Fruit fly (Drosophila melanogaster) whole organism, embryonic: ENCODE measurements around the gene Cep290.

Experiments used
- Abd-B ChIP-seq: fragments of 200-800 bp; sonication (Bioruptor generic); optimal IDR thresholded peaks from 2 replicates; lab custom pipeline; 2018; ENCODE audit warnings: missing biosample characterization, mild to moderate bottlenecking, missing genetic modification characterization, moderate library complexity
- Antp ChIP-seq: fragments of 200-800 bp; sonication (Bioruptor generic); optimal IDR thresholded peaks from 3 replicates; lab custom pipeline; 2016; ENCODE audit warnings: missing biosample characterization, missing genetic modification characterization
- Blimp-1 ChIP-seq: fragments of 200-800 bp; sonication (Bioruptor generic); optimal IDR thresholded peaks from 3 replicates; lab custom pipeline; 2018; ENCODE audit warnings: missing biosample characterization, missing genetic modification characterization, mild to moderate bottlenecking, moderate library complexity, missing genetic modification reagents
- CG10209 ChIP-seq: fragments of 200-800 bp; sonication (Bioruptor generic); optimal IDR thresholded peaks from 3 replicates; lab custom pipeline; 2017; ENCODE audit warnings: missing biosample characterization, mild to moderate bottlenecking, missing genetic modification characterization, missing genetic modification reagents
- CG10565 ChIP-seq: fragments of 200-800 bp; sonication (Bioruptor generic); optimal IDR thresholded peaks from 3 replicates; lab custom pipeline; 2016; ENCODE audit warnings: missing biosample characterization, mild to moderate bottlenecking, missing genetic modification characterization
- CG10654 ChIP-seq: fragments of 200-800 bp; sonication (Bioruptor generic); optimal IDR thresholded peaks from 2 replicates; lab custom pipeline; 2016; ENCODE audit warnings: missing biosample characterization, missing genetic modification characterization
- CG10979 ChIP-seq: fragments of 200-800 bp; sonication (Bioruptor generic); optimal IDR thresholded peaks from 2 replicates; lab custom pipeline; 2018; ENCODE audit warnings: missing biosample characterization, mild to moderate bottlenecking, missing genetic modification characterization, moderate library complexity
- CG11723 ChIP-seq: fragments of 200-800 bp; sonication (Bioruptor generic); optimal IDR thresholded peaks from 2 replicates; lab custom pipeline; 2017; ENCODE audit warnings: missing biosample characterization, mild to moderate bottlenecking, missing genetic modification characterization
- CG12659 ChIP-seq: fragments of 200-800 bp; sonication (Bioruptor generic); optimal IDR thresholded peaks from 3 replicates; lab custom pipeline; 2017; ENCODE audit warnings: mild to moderate bottlenecking, missing biosample characterization, missing genetic modification reagents, missing genetic modification characterization
- CG13424 ChIP-seq: fragments of 200-800 bp; sonication (Bioruptor generic); optimal IDR thresholded peaks from 2 replicates; lab custom pipeline; 2019; ENCODE audit warnings: missing biosample characterization, mild to moderate bottlenecking, missing genetic modification characterization, moderate library complexity
- CG13624 ChIP-seq: fragments of 200-800 bp; sonication (Bioruptor generic); optimal IDR thresholded peaks from 2 replicates; lab custom pipeline; 2016; ENCODE audit warnings: missing biosample characterization, missing genetic modification characterization
- CG14050 ChIP-seq: fragments of 200-800 bp; sonication (Bioruptor generic); IDR thresholded peaks from 3 replicates; pipeline ENCODE4 v1.3.6; 2022; ENCODE audit warnings: missing biosample characterization, missing genetic modification characterization
- CG15601 ChIP-seq: fragments of 200-800 bp; sonication (Bioruptor generic); optimal IDR thresholded peaks from 3 replicates; lab custom pipeline; 2019; ENCODE audit warnings: missing biosample characterization, mild to moderate bottlenecking, missing genetic modification characterization, moderate library complexity
- CG1602 ChIP-seq: fragments of 200-800 bp; sonication (Bioruptor generic); optimal IDR thresholded peaks from 3 replicates; lab custom pipeline; 2016; ENCODE audit warnings: missing biosample characterization, missing genetic modification characterization
- CG30403 ChIP-seq: fragments of 200-800 bp; sonication (Bioruptor generic); optimal IDR thresholded peaks from 3 replicates; lab custom pipeline; 2016; ENCODE audit warnings: missing biosample characterization, missing genetic modification characterization
- CG4730 ChIP-seq: fragments of 200-800 bp; sonication (Bioruptor generic); IDR thresholded peaks from 2 replicates; pipeline ENCODE4 v1.3.6; 2022; ENCODE audit warnings: missing biosample characterization, missing genetic modification characterization
- CG4854 ChIP-seq: fragments of 200-800 bp; sonication (Bioruptor generic); optimal IDR thresholded peaks from 2 replicates; lab custom pipeline; 2016; ENCODE audit warnings: missing biosample characterization, missing genetic modification characterization, inconsistent platforms
- CG5245 ChIP-seq: fragments of 200-800 bp; sonication (Bioruptor generic); optimal IDR thresholded peaks from 3 replicates; lab custom pipeline; 2016; ENCODE audit warnings: missing biosample characterization, missing genetic modification characterization
- CG5953 ChIP-seq: fragments of 200-800 bp; sonication (Bioruptor generic); IDR thresholded peaks from 2 replicates; pipeline ENCODE4 v1.3.6; 2022; ENCODE audit warnings: missing biosample characterization, missing genetic modification characterization
- CG6654 ChIP-seq: fragments of 200-800 bp; sonication (Bioruptor generic); optimal IDR thresholded peaks from 2 replicates; lab custom pipeline; 2017; ENCODE audit warnings: missing biosample characterization, mild to moderate bottlenecking, missing genetic modification characterization
- CG6765 ChIP-seq: fragments of 200-800 bp; sonication (Bioruptor generic); optimal IDR thresholded peaks from 3 replicates; lab custom pipeline; 2017; ENCODE audit warnings: missing biosample characterization, mild to moderate bottlenecking, missing genetic modification characterization
- CHES-1-like ChIP-seq: fragments of 200-800 bp; sonication (Bioruptor generic); optimal IDR thresholded peaks from 2 replicates; lab custom pipeline; 2016; ENCODE audit warnings: missing biosample characterization, missing genetic modification characterization
- Doc2 ChIP-seq: fragments of 200-800 bp; sonication (Bioruptor generic); IDR thresholded peaks from 2 replicates; pipeline ENCODE4 v1.3.6; 2022; ENCODE audit warnings: missing biosample characterization, missing genetic modification characterization
- Ets65A ChIP-seq: fragments of 200-800 bp; sonication (Bioruptor generic); peaks from one replicate; lab custom pipeline; 2016; ENCODE audit warnings: missing biosample characterization, missing genetic modification characterization
- Hr39 ChIP-seq: fragments of >200 bp; optimal IDR thresholded peaks from 2 replicates; lab custom pipeline; 2017
- Hsf ChIP-seq: fragments of 200-800 bp; sonication (Bioruptor generic); optimal IDR thresholded peaks from 3 replicates; lab custom pipeline; 2016; ENCODE audit warnings: missing biosample characterization, missing genetic modification characterization
- Kr ChIP-seq: fragments of 200-800 bp; sonication (Bioruptor generic); optimal IDR thresholded peaks from 2 replicates; lab custom pipeline; 2017; ENCODE audit warnings: missing biosample characterization, mild to moderate bottlenecking, missing genetic modification characterization
- MBD-R2 ChIP-seq: fragments of 200-800 bp; sonication (Bioruptor generic); IDR thresholded peaks from 2 replicates; pipeline ENCODE4 v1.3.6; 2022; ENCODE audit warnings: missing biosample characterization, missing genetic modification characterization
- Poxn ChIP-seq: fragments of 200-800 bp; sonication (Bioruptor generic); IDR thresholded peaks from 2 replicates; pipeline ENCODE4 v1.3.6; 2022; ENCODE audit warnings: missing biosample characterization, missing genetic modification characterization
- Sry-δ ChIP-seq: fragments of 200-800 bp; sonication (Bioruptor generic); optimal IDR thresholded peaks from 2 replicates; lab custom pipeline; 2016; ENCODE audit warnings: missing biosample characterization, missing genetic modification characterization
- Stat92E ChIP-seq, 3 experiments: fragments of >200 bp in 2 of 3; fragments of 200-800 bp in 1 of 3; sonication (Bioruptor generic) in 1 of 3; optimal IDR thresholded peaks; 2 replicates each; lab custom pipeline; 2017 to 2019; ENCODE audit warnings: missing biosample characterization in 3 of 3, missing genetic modification characterization in 3 of 3, mild to moderate bottlenecking in 1 of 3, moderate library complexity in 1 of 3
- cato ChIP-seq: fragments of 200-800 bp; sonication (Bioruptor generic); optimal IDR thresholded peaks from 2 replicates; lab custom pipeline; 2016; ENCODE audit warnings: missing biosample characterization, missing genetic modification characterization, borderline replicate concordance
- caup ChIP-seq: fragments of 200-800 bp; sonication (Bioruptor generic); optimal IDR thresholded peaks from 3 replicates; lab custom pipeline; 2017; ENCODE audit warnings: missing biosample characterization, mild to moderate bottlenecking, missing genetic modification characterization, moderate library complexity; ENCODE audit not compliant: severe bottlenecking
- chif ChIP-seq, 2 experiments: fragments of 200-800 bp; sonication (Bioruptor generic); optimal IDR thresholded peaks; 3 replicates each; lab custom pipeline; 2016; ENCODE audit warnings: missing biosample characterization in 2 of 2, missing genetic modification characterization in 2 of 2
- chn ChIP-seq: fragments of 200-800 bp; sonication (Bioruptor generic); optimal IDR thresholded peaks from 2 replicates; lab custom pipeline; 2016; ENCODE audit warnings: missing biosample characterization, missing genetic modification characterization
- da ChIP-seq: fragments of 200-800 bp; sonication (Bioruptor generic); optimal IDR thresholded peaks from 2 replicates; lab custom pipeline; 2016; ENCODE audit warnings: missing biosample characterization, missing genetic modification characterization
- dan ChIP-seq: fragments of 200-800 bp; sonication (Bioruptor generic); IDR thresholded peaks from 2 replicates; pipeline ENCODE4 v1.3.6; 2022; ENCODE audit warnings: missing biosample characterization, missing genetic modification characterization
- fd102C ChIP-seq: fragments of 200-800 bp; sonication (Bioruptor generic); optimal IDR thresholded peaks from 2 replicates; lab custom pipeline; 2018; ENCODE audit warnings: missing biosample characterization, mild to moderate bottlenecking, missing genetic modification characterization, moderate library complexity
- inv ChIP-seq: fragments of 200-800 bp; sonication (Bioruptor generic); IDR thresholded peaks from 2 replicates; pipeline ENCODE4 v1.3.6; 2022; ENCODE audit warnings: missing biosample characterization, missing genetic modification characterization; ENCODE audit not compliant: partially characterized antibody
- lola ChIP-seq, 3 experiments: fragments of >200 bp in 2 of 3; fragments of 200-800 bp in 1 of 3; sonication (Bioruptor generic) in 1 of 3; optimal IDR thresholded peaks; 2 replicates each; lab custom pipeline; 2017 to 2019; ENCODE audit warnings: missing biosample characterization in 3 of 3, missing genetic modification characterization in 3 of 3, mild to moderate bottlenecking in 1 of 3, moderate library complexity in 1 of 3
- lov ChIP-seq, 2 experiments: fragments of 200-800 bp in 1 of 2; fragments of >200 bp in 1 of 2; sonication (Bioruptor generic) in 1 of 2; IDR thresholded peaks in 1 of 2; optimal IDR thresholded peaks in 1 of 2; 2 replicates in 1 of 2; 3 replicates in 1 of 2; pipeline versions ENCODE4 v1.3.6 to Lab custom; 2017 to 2022; ENCODE audit warnings: missing biosample characterization in 1 of 2, missing genetic modification characterization in 1 of 2
- pan ChIP-seq, 4 experiments: fragments of >200 bp in 3 of 4; fragments of 200-800 bp in 1 of 4; sonication (Bioruptor generic) in 1 of 4; optimal IDR thresholded peaks in 3 of 4; IDR thresholded peaks in 1 of 4; 2 replicates each; pipeline versions ENCODE4 v1.3.6 to Lab custom; 2017 to 2022; ENCODE audit warnings: missing biosample characterization in 2 of 4, missing genetic modification characterization in 2 of 4, mixed read lengths in 1 of 4
- prd ChIP-seq, 3 experiments: fragments of >200 bp in 2 of 3; fragments of 200-800 bp in 1 of 3; sonication (Bioruptor generic) in 1 of 3; optimal IDR thresholded peaks in 2 of 3; IDR thresholded peaks in 1 of 3; 2 replicates in 2 of 3; 3 replicates in 1 of 3; pipeline versions ENCODE4 v1.3.6 to Lab custom; 2017 to 2022; ENCODE audit warnings: missing biosample characterization in 1 of 3, missing genetic modification characterization in 1 of 3
- psq ChIP-seq: fragments of 200-800 bp; sonication (Bioruptor generic); optimal IDR thresholded peaks from 2 replicates; lab custom pipeline; 2017; ENCODE audit warnings: missing biosample characterization, missing genetic modification characterization
- pzg ChIP-seq: fragments of 200-800 bp; sonication (Bioruptor generic); optimal IDR thresholded peaks from 3 replicates; lab custom pipeline; 2018; ENCODE audit warnings: missing biosample characterization, mild to moderate bottlenecking, missing genetic modification characterization, moderate library complexity
- ranshi ChIP-seq: fragments of 200-800 bp; sonication (Bioruptor generic); IDR thresholded peaks from 2 replicates; pipeline ENCODE4 v1.3.6; 2022; ENCODE audit warnings: missing biosample characterization, missing genetic modification characterization
- sna ChIP-seq: fragments of 200-800 bp; sonication (Bioruptor generic); IDR thresholded peaks from 2 replicates; pipeline ENCODE4 v1.3.6; 2022; ENCODE audit warnings: missing biosample characterization, missing genetic modification characterization; ENCODE audit not compliant: partially characterized antibody
- trh ChIP-seq: fragments of 200-800 bp; sonication (Bioruptor generic); optimal IDR thresholded peaks from 2 replicates; lab custom pipeline; 2016; ENCODE audit warnings: missing biosample characterization, missing genetic modification characterization

Gene Cep290

dm6 chr3L:882236-882891 is 38.6 kb downstream of the Cep290 start (continued):
- no peak for TF ChIP-seq CG4854 (GFP tag; lab: Kevin White, UChicago)
- TF ChIP-seq pzg (GFP tag; lab: Kevin White, UChicago), result no peak
- TF ChIP-seq CG15601 (tag; lab: Kevin White, UChicago), result no peak
- TF ChIP-seq dan (GFP tag; lab: Robert Waterston, UW), result no peak
- no peak for TF ChIP-seq CG1602 (GFP tag; lab: Kevin White, UChicago)
- no peak for TF ChIP-seq Hsf (GFP tag; lab: Kevin White, UChicago)
- TF ChIP-seq CG12659, result no peak
- TF ChIP-seq CG30403 (GFP tag; lab: Kevin White, UChicago), result no peak
- TF ChIP-seq Doc2 (GFP tag; lab: Robert Waterston, UW), result no peak
- no peak for TF ChIP-seq Sry-δ (GFP tag; lab: Kevin White, UChicago)
- no peak for TF ChIP-seq CG5953 (GFP tag; lab: Robert Waterston, UW)
- TF ChIP-seq CHES-1-like (GFP tag; lab: Kevin White, UChicago), result no peak
- TF ChIP-seq CG10565 (GFP tag; lab: Kevin White, UChicago), result no peak
- no peak for TF ChIP-seq CG14050 (GFP tag; lab: Robert Waterston, UW)
- no peak for TF ChIP-seq lola (GFP tag; optimal IDR thresholded peaks at IDR 0.05; lab: Kevin White, UChicago)
- TF ChIP-seq CG10654 (GFP tag; lab: Kevin White, UChicago), result no peak
- TF ChIP-seq sna, result no peak
- no peak for TF ChIP-seq lov (optimal IDR thresholded peaks at IDR 0.05; lab: Kevin White, UChicago)
- TF ChIP-seq lov (GFP tag; IDR thresholded peaks at IDR 0.05; lab: Robert Waterston, UW), result no peak
- no peak for TF ChIP-seq CG13624 (GFP tag; lab: Kevin White, UChicago)
- peak; percentile 40 for TF ChIP-seq CG10979 (tag; lab: Kevin White, UChicago)
- no peak for TF ChIP-seq Hr39
- no peak for TF ChIP-seq Ets65A (GFP tag; lab: Kevin White, UChicago)
- TF ChIP-seq Antp (GFP tag; lab: Kevin White, UChicago), result no peak
- TF ChIP-seq CG6654 (GFP tag; lab: Kevin White, UChicago), result peak; percentile 15
- TF ChIP-seq cato (GFP tag; lab: Kevin White, UChicago), result no peak
- no peak for TF ChIP-seq CG13424
- TF ChIP-seq CG11723 (GFP tag; lab: Kevin White, UChicago), result no peak
- TF ChIP-seq Blimp-1 (GFP tag; lab: Kevin White, UChicago), result peak; percentile 54
- no peak for TF ChIP-seq CG6765 (GFP tag; lab: Kevin White, UChicago)
- no peak for TF ChIP-seq ranshi (GFP tag; lab: Robert Waterston, UW)
- no peak for TF ChIP-seq chif (GFP tag; optimal IDR thresholded peaks at IDR 0.05; lab: Kevin White, UChicago)
- no peak for TF ChIP-seq Stat92E (GFP tag; optimal IDR thresholded peaks at IDR 0.05; lab: Kevin White, UChicago)
- TF ChIP-seq Poxn (GFP tag; lab: Robert Waterston, UW), result no peak
- no peak for TF ChIP-seq CG5245 (GFP tag; lab: Kevin White, UChicago)
- no peak for TF ChIP-seq Kr (GFP tag; lab: Kevin White, UChicago)
- no peak for TF ChIP-seq prd (optimal IDR thresholded peaks at IDR 0.05; lab: Kevin White, UChicago)
- no peak for TF ChIP-seq prd (GFP tag; IDR thresholded peaks at IDR 0.05; lab: Robert Waterston, UW)
- TF ChIP-seq fd102C (GFP tag; lab: Kevin White, UChicago), result no peak
- no peak for TF ChIP-seq da (GFP tag; lab: Kevin White, UChicago)
- TF ChIP-seq MBD-R2 (GFP tag; lab: Robert Waterston, UW), result no peak
- no peak for TF ChIP-seq Abd-B
- no peak for TF ChIP-seq inv
- TF ChIP-seq CG10209, result no peak
- no peak for TF ChIP-seq caup (GFP tag; lab: Kevin White, UChicago)
- no peak for TF ChIP-seq pan (optimal IDR thresholded peaks at IDR 0.05; lab: Kevin White, UChicago)
- TF ChIP-seq pan (GFP tag; optimal IDR thresholded peaks at IDR 0.05 in 1 of 2, IDR thresholded peaks at IDR 0.05 in 1 of 2), result no peak
- no peak for TF ChIP-seq trh (GFP tag; lab: Kevin White, UChicago)
- TF ChIP-seq chn, result no peak
- TF ChIP-seq psq (GFP tag; lab: Kevin White, UChicago), result no peak
- TF ChIP-seq CG4730, result no peak
